Fruit fly (Drosophila melanogaster): Measurements from ENCODE around the gene Sfp33A3.

The Sfp33A3 gene

dm6 chr2L:11816376-11816775 is 23.3 kb upstream of the Sfp33A3 start (continued):
- TF ChIP-seq CG31627 (GFP tag; optimal IDR thresholded peaks at IDR 0.05) (peak; percentile 40), Smox (GFP tag; optimal IDR thresholded peaks at IDR 0.05) (peak; percentile 32), CG7368 (GFP tag; optimal IDR thresholded peaks at IDR 0.05) (peak; percentile 79), CG9139 (GFP tag; optimal IDR thresholded peaks at IDR 0.05) (peak; percentile 81), Sox14 (GFP tag; optimal IDR thresholded peaks at IDR 0.05) (no peak), salr (GFP tag; optimal IDR thresholded peaks at IDR 0.05) (peak; percentile 40 to 58), Ets96B (tag; optimal IDR thresholded peaks at IDR 0.05) (peak; percentile 47), net (GFP tag; optimal IDR thresholded peaks at IDR 0.05) (peak; percentile 59), Blimp-1 (GFP tag; optimal IDR thresholded peaks at IDR 0.05) (peak; percentile 25), spab (GFP tag; optimal IDR thresholded peaks at IDR 0.05) (peak; percentile 75), Sox102F (GFP tag; optimal IDR thresholded peaks at IDR 0.05) (no peak), CG15336 (GFP tag; IDR thresholded peaks at IDR 0.05) (peak; percentile 25; the same call in 1 of the 2 replicates), CG6276 (GFP tag; optimal IDR thresholded peaks at IDR 0.05) (no peak), fkh (GFP tag; optimal IDR thresholded peaks at IDR 0.05) (peak; percentile 89), lz (GFP tag; optimal IDR thresholded peaks at IDR 0.05) (peak; percentile 38), esn (GFP tag; optimal IDR thresholded peaks at IDR 0.05) (peak; percentile 53)

DNA sequence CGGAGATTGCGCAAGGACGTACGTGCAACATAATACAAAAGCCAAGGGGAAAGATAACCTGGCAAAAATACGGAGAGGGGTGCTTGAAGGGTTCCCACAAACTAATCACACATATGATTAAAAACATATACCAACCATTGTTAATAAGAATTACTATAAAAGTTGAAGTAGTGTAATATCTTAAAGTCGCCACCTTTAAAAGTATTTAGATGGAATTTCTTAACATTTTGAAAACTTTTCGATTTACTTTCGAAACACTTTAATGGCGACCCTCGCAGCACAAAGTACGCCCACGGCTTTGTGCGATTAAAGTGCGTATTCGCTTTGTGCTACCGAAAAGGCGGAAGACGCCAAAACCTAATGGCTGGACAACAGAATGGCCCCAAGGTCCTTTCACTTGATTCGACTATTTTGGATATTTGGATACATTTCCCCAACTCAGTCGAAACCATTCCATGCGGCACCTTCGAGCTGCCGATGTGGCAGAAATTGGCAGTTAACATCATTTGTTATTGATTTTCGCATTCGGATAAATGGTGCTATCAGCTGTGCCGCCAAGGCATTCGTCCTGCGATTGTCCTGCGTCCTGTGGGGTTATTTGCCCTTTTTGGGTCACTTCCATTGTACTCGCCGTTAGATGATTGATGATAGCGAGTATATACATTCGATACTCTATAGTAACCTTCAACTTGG is 16.1 kb upstream of the Sfp33A3 start:
- no peak for TF ChIP-seq CG11902 (GFP tag; optimal IDR thresholded peaks at IDR 0.05)
- TF ChIP-seq CG6792 (GFP tag; optimal IDR thresholded peaks at IDR 0.05) = no peak
- no peak for TF ChIP-seq Ets96B (tag; optimal IDR thresholded peaks at IDR 0.05)
- TF ChIP-seq eg (GFP tag; IDR thresholded peaks at IDR 0.05) = no peak

dm6 chr2L:11829277-11829676 is 10.4 kb upstream of the Sfp33A3 start, which contains the start of gene esc:
esc (minus strand) TSS chr2L:11829405.
- peak; percentile 21 for TF ChIP-seq Sox14 (GFP tag; optimal IDR thresholded peaks at IDR 0.05)
- no peak for TF ChIP-seq Hr4 (GFP tag; optimal IDR thresholded peaks at IDR 0.05)
- TF ChIP-seq CG31627 (GFP tag; optimal IDR thresholded peaks at IDR 0.05) = peak; percentile 26
- TF ChIP-seq cyc (GFP tag; optimal IDR thresholded peaks at IDR 0.05) = peak; percentile 28

dm6 chr2L:11833786-11834185 is 5.9 kb upstream of the Sfp33A3 start, which contains the start of gene CG45011:
CG45011 (plus strand) TSS chr2L:11834086.
- TF ChIP-seq CG3919 (GFP tag; optimal IDR thresholded peaks at IDR 0.05) (no peak), OdsH (GFP tag; optimal IDR thresholded peaks at IDR 0.05) (no peak), CG8319 (GFP tag; optimal IDR thresholded peaks at IDR 0.05) (no peak), Hr4 (GFP tag; optimal IDR thresholded peaks at IDR 0.05) (no peak), esn (GFP tag; optimal IDR thresholded peaks at IDR 0.05) (no peak), CG16779 (tag; optimal IDR thresholded peaks at IDR 0.05) (no peak), achi (GFP tag; optimal IDR thresholded peaks at IDR 0.05) (no peak)

DNA sequence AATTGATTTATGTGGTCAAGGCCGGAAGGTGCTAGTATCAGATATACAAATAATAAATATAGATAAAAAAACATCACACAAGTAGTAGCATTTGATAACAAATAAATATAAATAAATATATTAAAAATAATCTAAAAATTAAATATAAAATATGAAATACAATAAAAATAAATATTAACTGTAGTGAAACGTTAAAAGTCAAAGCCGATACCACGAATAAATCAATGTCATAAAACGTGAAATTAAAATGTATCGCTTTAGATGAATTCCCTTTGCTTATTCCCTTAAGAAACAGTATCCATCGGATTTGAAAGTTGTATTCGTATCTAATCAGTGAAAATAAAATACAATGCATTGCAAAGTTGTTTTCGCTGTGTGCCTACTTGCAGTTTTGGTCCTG is 5.4 kb upstream of the Sfp33A3 start, which contains the start of gene CG45012:
Gene CG45012 (plus strand): TSS at position 301 of the 400 bp plus-strand sequence.
- TF ChIP-seq spab (GFP tag; optimal IDR thresholded peaks at IDR 0.05) (no peak), CG11762 (GFP tag; optimal IDR thresholded peaks at IDR 0.05; ENCODE audit: insufficient read depth) (no peak), pdm3 (GFP tag; optimal IDR thresholded peaks at IDR 0.05) (no peak), fd85E (GFP tag; optimal IDR thresholded peaks at IDR 0.05) (no peak), Sox14 (GFP tag; optimal IDR thresholded peaks at IDR 0.05) (no peak), achi (GFP tag; optimal IDR thresholded peaks at IDR 0.05) (no peak), lz (GFP tag; optimal IDR thresholded peaks at IDR 0.05) (no peak), Hr39 (GFP tag; optimal IDR thresholded peaks at IDR 0.05) (no peak), Sox102F (GFP tag; optimal IDR thresholded peaks at IDR 0.05) (no peak)

DNA sequence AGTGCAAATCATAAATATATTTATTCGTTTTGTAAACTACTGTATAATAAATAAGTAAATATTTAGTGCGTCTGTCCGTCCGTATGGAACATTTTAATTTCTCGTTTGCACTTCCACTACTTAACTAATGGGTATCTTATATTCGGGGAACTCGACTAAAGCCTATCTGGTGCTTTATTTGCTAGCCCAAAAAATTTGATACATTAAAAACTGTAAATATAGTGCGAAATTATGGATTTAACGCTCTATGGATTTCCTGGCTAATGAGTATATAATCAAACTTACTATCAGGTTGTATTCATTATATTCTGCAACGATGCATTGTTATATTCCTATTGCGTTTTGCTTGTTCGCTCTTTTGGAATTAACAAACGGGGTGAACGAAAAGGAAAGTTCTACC is 2.8 kb upstream of the Sfp33A3 start, which contains the start of gene Sfp33A4:
Gene Sfp33A4 (plus strand): TSS at position 301 of the 400 bp plus-strand sequence.
- TF ChIP-seq CG10669 (GFP tag; optimal IDR thresholded peaks at IDR 0.05) (no peak), CG11762 (GFP tag; optimal IDR thresholded peaks at IDR 0.05; ENCODE audit: insufficient read depth) (no peak), vri (GFP tag; optimal IDR thresholded peaks at IDR 0.05) (no peak)

Measured in whole organism, prepupa.